Fruit fly (Drosophila melanogaster) whole organism, embryonic: ENCODE results near the gene CG13707.

ENCODE experiments used
- CG11695 ChIP-seq: fragments of 200-800 bp; sonication (Bioruptor generic); IDR thresholded peaks from 3 replicates; pipeline ENCODE4 v1.3.6; 2022; ENCODE audit warnings: missing biosample characterization, missing genetic modification characterization
- CG13424 ChIP-seq: fragments of 200-800 bp; sonication (Bioruptor generic); optimal IDR thresholded peaks from 2 replicates; lab custom pipeline; 2019; ENCODE audit warnings: missing biosample characterization, mild to moderate bottlenecking, missing genetic modification characterization, moderate library complexity
- CG15269 ChIP-seq: fragments of 200-800 bp; sonication (Bioruptor generic); optimal IDR thresholded peaks from 2 replicates; lab custom pipeline; 2018; ENCODE audit warnings: missing biosample characterization, mild to moderate bottlenecking, missing genetic modification characterization, moderate library complexity
- CG17328 ChIP-seq: fragments of 200-800 bp; sonication (Bioruptor generic); IDR thresholded peaks from 2 replicates; pipeline ENCODE4 v1.3.6; 2022; ENCODE audit warnings: missing biosample characterization, missing genetic modification characterization
- CG17361 ChIP-seq: fragments of 200-800 bp; sonication (Bioruptor generic); IDR thresholded peaks from 3 replicates; pipeline ENCODE4 v1.3.6; 2022; ENCODE audit warnings: missing biosample characterization, missing genetic modification characterization
- CG17829 ChIP-seq: fragments of 200-800 bp; optimal IDR thresholded peaks from 2 replicates; lab custom pipeline; 2019; ENCODE audit warnings: missing biosample characterization, mild to moderate bottlenecking, missing genetic modification characterization, moderate library complexity
- CG2712 ChIP-seq: fragments of 200-800 bp; optimal IDR thresholded peaks from 3 replicates; lab custom pipeline; 2019; ENCODE audit warnings: missing biosample characterization, mild to moderate bottlenecking, missing genetic modification characterization, moderate library complexity
- CG2889 ChIP-seq: fragments of 200-800 bp; sonication (Bioruptor generic); IDR thresholded peaks from 3 replicates; pipeline ENCODE4 v1.3.6; 2022; ENCODE audit warnings: missing biosample characterization, missing genetic modification characterization
- CG31441 ChIP-seq: fragments of 200-800 bp; sonication (Bioruptor generic); IDR thresholded peaks from 2 replicates; pipeline ENCODE4 v1.3.6; 2022; ENCODE audit warnings: missing biosample characterization, missing genetic modification characterization
- CG3281 ChIP-seq: fragments of 200-800 bp; sonication (Bioruptor generic); optimal IDR thresholded peaks from 3 replicates; lab custom pipeline; 2017; ENCODE audit warnings: missing biosample characterization, mild to moderate bottlenecking, missing genetic modification characterization
- CG4854 ChIP-seq: fragments of 200-800 bp; sonication (Bioruptor generic); optimal IDR thresholded peaks from 2 replicates; lab custom pipeline; 2016; ENCODE audit warnings: missing biosample characterization, missing genetic modification characterization, inconsistent platforms
- CG7372 ChIP-seq: fragments of 200-800 bp; sonication (Bioruptor generic); IDR thresholded peaks from 2 replicates; pipeline ENCODE4 v1.3.6; 2022; ENCODE audit warnings: missing biosample characterization, missing genetic modification characterization
- CG7556 ChIP-seq: fragments of 200-800 bp; sonication (Bioruptor generic); optimal IDR thresholded peaks from 2 replicates; lab custom pipeline; 2017; ENCODE audit warnings: missing biosample characterization, mild to moderate bottlenecking, missing genetic modification characterization
- CG7963 ChIP-seq: fragments of 200-800 bp; sonication (Bioruptor generic); IDR thresholded peaks from 3 replicates; pipeline ENCODE4 v1.3.6; 2022; ENCODE audit warnings: missing biosample characterization, missing genetic modification characterization; ENCODE audit not compliant: partially characterized antibody
- CG8924 ChIP-seq: fragments of 200-800 bp; optimal IDR thresholded peaks from 3 replicates; lab custom pipeline; 2019; ENCODE audit warnings: missing biosample characterization, mild to moderate bottlenecking, missing genetic modification characterization, moderate library complexity
- CG9215 ChIP-seq: fragments of 200-800 bp; sonication (Bioruptor generic); IDR thresholded peaks from 2 replicates; pipeline ENCODE4 v1.3.6; 2022; ENCODE audit warnings: missing biosample characterization, missing genetic modification characterization
- CG9817 ChIP-seq: fragments of 200-800 bp; sonication (Bioruptor generic); optimal IDR thresholded peaks from 2 replicates; lab custom pipeline; 2018; ENCODE audit warnings: missing biosample characterization, mild to moderate bottlenecking, missing genetic modification characterization, moderate library complexity
- CoRest ChIP-seq: fragments of 200-800 bp; sonication (Bioruptor generic); optimal IDR thresholded peaks from 3 replicates; lab custom pipeline; 2018; ENCODE audit warnings: missing biosample characterization, mild to moderate bottlenecking, missing genetic modification characterization, moderate library complexity
- D ChIP-seq, 2 experiments: fragments of 200-800 bp in 1 of 2; fragments of >200 bp in 1 of 2; sonication (Bioruptor generic) in 1 of 2; optimal IDR thresholded peaks; 2 replicates in 1 of 2; 3 replicates in 1 of 2; lab custom pipeline; 2017; ENCODE audit warnings: mild to moderate bottlenecking in 1 of 2, missing biosample characterization in 1 of 2, missing genetic modification characterization in 1 of 2, missing genetic modification reagents in 1 of 2
- Deaf1 ChIP-seq: fragments of 200-800 bp; optimal IDR thresholded peaks from 3 replicates; lab custom pipeline; 2019; ENCODE audit warnings: missing biosample characterization, mild to moderate bottlenecking, missing genetic modification characterization, moderate library complexity
- Dek ChIP-seq: fragments of 200-800 bp; sonication (Bioruptor generic); optimal IDR thresholded peaks from 3 replicates; lab custom pipeline; 2019; ENCODE audit warnings: missing biosample characterization, mild to moderate bottlenecking, missing genetic modification characterization, moderate library complexity
- Fer1 ChIP-seq: fragments of 200-800 bp; sonication (Bioruptor generic); optimal IDR thresholded peaks from 2 replicates; lab custom pipeline; 2017; ENCODE audit warnings: missing biosample characterization, mild to moderate bottlenecking, missing genetic modification characterization
- Fer3 ChIP-seq: fragments of 200-800 bp; sonication (Bioruptor generic); optimal IDR thresholded peaks from 2 replicates; lab custom pipeline; 2018; ENCODE audit warnings: missing biosample characterization, mild to moderate bottlenecking, missing genetic modification characterization, moderate library complexity
- HHEX ChIP-seq: fragments of 200-800 bp; sonication (Bioruptor generic); optimal IDR thresholded peaks from 3 replicates; lab custom pipeline; 2017; ENCODE audit warnings: missing biosample characterization, mild to moderate bottlenecking, missing genetic modification characterization, missing genetic modification reagents
- Hmr ChIP-seq: fragments of 200-800 bp; sonication (Bioruptor generic); optimal IDR thresholded peaks from 3 replicates; lab custom pipeline; 2017; ENCODE audit warnings: mild to moderate bottlenecking, missing biosample characterization, missing genetic modification reagents, missing genetic modification characterization
- Meics ChIP-seq: fragments of 200-800 bp; sonication (Bioruptor generic); optimal IDR thresholded peaks from 2 replicates; lab custom pipeline; 2017; ENCODE audit warnings: missing biosample characterization, mild to moderate bottlenecking, missing genetic modification characterization
- Nf-YB ChIP-seq: fragments of 200-800 bp; sonication (Bioruptor generic); optimal IDR thresholded peaks from 3 replicates; lab custom pipeline; 2019; ENCODE audit warnings: missing biosample characterization, mild to moderate bottlenecking, missing genetic modification characterization, moderate library complexity
- Nf-YC ChIP-seq: fragments of 200-800 bp; optimal IDR thresholded peaks from 3 replicates; lab custom pipeline; 2019; ENCODE audit warnings: missing biosample characterization, mild to moderate bottlenecking, missing genetic modification characterization, moderate library complexity
- NfI ChIP-seq: fragments of 200-800 bp; sonication (Bioruptor generic); optimal IDR thresholded peaks from 3 replicates; lab custom pipeline; 2018; ENCODE audit warnings: missing biosample characterization, mild to moderate bottlenecking, missing genetic modification characterization, moderate library complexity
- Oli ChIP-seq: fragments of 200-800 bp; sonication (Bioruptor generic); optimal IDR thresholded peaks from 2 replicates; lab custom pipeline; 2018; ENCODE audit warnings: missing biosample characterization, mild to moderate bottlenecking, missing genetic modification characterization, moderate library complexity
- Ptx1 ChIP-seq: fragments of 200-800 bp; sonication (Bioruptor generic); IDR thresholded peaks from 2 replicates; pipeline ENCODE4 v1.3.6; 2022; ENCODE audit warnings: missing biosample characterization, missing genetic modification characterization
- Sox100B ChIP-seq: fragments of 200-800 bp; sonication (Bioruptor generic); optimal IDR thresholded peaks from 3 replicates; lab custom pipeline; 2018; ENCODE audit warnings: missing biosample characterization, mild to moderate bottlenecking, missing genetic modification characterization
- Sox102F ChIP-seq: fragments of 200-800 bp; sonication (Bioruptor generic); optimal IDR thresholded peaks from 2 replicates; lab custom pipeline; 2018; ENCODE audit warnings: missing biosample characterization, mild to moderate bottlenecking, missing genetic modification characterization, moderate library complexity
- al ChIP-seq: fragments of 200-800 bp; sonication (Bioruptor generic); IDR thresholded peaks from 2 replicates; pipeline ENCODE4 v1.3.6; 2022; ENCODE audit warnings: missing biosample characterization, missing genetic modification characterization
- cad ChIP-seq: fragments of >200 bp; optimal IDR thresholded peaks from 2 replicates; lab custom pipeline; 2017; ENCODE audit warnings: missing biosample characterization, missing genetic modification characterization
- dysf ChIP-seq: fragments of 200-800 bp; sonication (Bioruptor generic); IDR thresholded peaks from 3 replicates; pipeline ENCODE4 v1.3.6; 2022; ENCODE audit warnings: missing biosample characterization, missing genetic modification characterization
- emc ChIP-seq: fragments of 200-800 bp; sonication (Bioruptor generic); optimal IDR thresholded peaks from 2 replicates; lab custom pipeline; 2016; ENCODE audit warnings: missing biosample characterization, missing genetic modification characterization
- fd3F ChIP-seq: fragments of 200-800 bp; sonication (Bioruptor generic); optimal IDR thresholded peaks from 2 replicates; lab custom pipeline; 2018; ENCODE audit warnings: missing biosample characterization, mild to moderate bottlenecking, missing genetic modification characterization, moderate library complexity
- gem ChIP-seq: fragments of 200-800 bp; sonication (Bioruptor generic); optimal IDR thresholded peaks from 2 replicates; lab custom pipeline; 2019; ENCODE audit warnings: missing biosample characterization, mild to moderate bottlenecking, missing genetic modification characterization, moderate library complexity
- her ChIP-seq: fragments of 200-800 bp; sonication (Bioruptor generic); optimal IDR thresholded peaks from 2 replicates; lab custom pipeline; 2016; ENCODE audit warnings: missing biosample characterization, missing genetic modification characterization
- jumu ChIP-seq: fragments of 200-800 bp; sonication (Bioruptor generic); optimal IDR thresholded peaks from 3 replicates; lab custom pipeline; 2016; ENCODE audit warnings: missing biosample characterization, missing genetic modification characterization
- lab ChIP-seq: fragments of 200-800 bp; sonication (Bioruptor generic); optimal IDR thresholded peaks from 3 replicates; lab custom pipeline; 2017; ENCODE audit warnings: missing biosample characterization, missing genetic modification characterization, mild to moderate bottlenecking, moderate library complexity, missing genetic modification reagents
- nmo ChIP-seq: fragments of 200-800 bp; sonication (Bioruptor generic); optimal IDR thresholded peaks from 2 replicates; lab custom pipeline; 2018; ENCODE audit warnings: missing biosample characterization, mild to moderate bottlenecking, missing genetic modification characterization, moderate library complexity
- tap ChIP-seq: fragments of 200-800 bp; optimal IDR thresholded peaks from 3 replicates; lab custom pipeline; 2019; ENCODE audit warnings: missing biosample characterization, mild to moderate bottlenecking, missing genetic modification characterization, moderate library complexity
- tin ChIP-seq: fragments of 200-800 bp; sonication (Bioruptor generic); optimal IDR thresholded peaks from 3 replicates; lab custom pipeline; 2016; ENCODE audit warnings: missing biosample characterization, missing genetic modification characterization
- tna ChIP-seq: fragments of 200-800 bp; sonication (Bioruptor generic); IDR thresholded peaks from 2 replicates; pipeline ENCODE4 v1.3.6; 2022; ENCODE audit warnings: missing biosample characterization, missing genetic modification characterization; ENCODE audit not compliant: partially characterized antibody
- unpg ChIP-seq: fragments of 200-800 bp; sonication (Bioruptor generic); optimal IDR thresholded peaks from 3 replicates; lab custom pipeline; 2018; ENCODE audit warnings: missing biosample characterization, mild to moderate bottlenecking, missing genetic modification characterization, moderate library complexity
- zfh2 ChIP-seq: fragments of 200-800 bp; sonication (Bioruptor generic); optimal IDR thresholded peaks from 2 replicates; lab custom pipeline; 2016; ENCODE audit warnings: missing biosample characterization, missing genetic modification characterization

CG13707 gene

DNA sequence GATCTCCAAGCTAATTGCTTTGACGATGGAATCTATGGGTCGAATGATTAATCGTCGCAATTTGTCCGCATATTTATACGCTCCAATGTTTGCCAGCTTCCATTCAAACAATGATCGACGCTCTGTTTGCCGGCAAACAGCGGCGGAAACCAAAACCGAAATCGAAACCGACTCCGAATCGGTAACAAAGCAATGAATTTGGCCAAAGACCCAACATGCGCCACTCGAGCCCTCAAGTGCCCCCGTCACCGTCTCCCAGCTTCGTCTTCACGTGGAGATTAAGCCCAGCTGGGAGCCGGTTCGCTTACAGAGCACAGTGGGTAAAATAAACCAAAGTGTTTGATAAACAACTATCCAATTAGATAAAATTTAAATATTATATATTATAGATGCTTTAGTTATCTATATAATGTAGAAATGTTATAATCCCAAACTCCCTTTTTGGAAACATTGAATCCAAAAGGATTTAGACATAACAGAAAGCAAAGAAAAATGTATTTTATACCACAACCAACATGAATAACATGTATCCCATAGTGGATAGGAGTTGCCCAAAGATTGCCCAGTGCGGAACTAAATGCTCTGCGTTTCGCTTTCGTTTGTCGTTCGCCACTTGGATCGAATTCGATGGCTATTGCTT is 12.6 kb upstream of the CG13707 start, which contains the start of gene CG32237 (continued):
- TF ChIP-seq CG2712 (tag; lab: Kevin White, UChicago) (peak; percentile 20), CG2889 (GFP tag; lab: Robert Waterston, UW) (no peak), D (optimal IDR thresholded peaks at IDR 0.05; lab: Kevin White, UChicago) (no peak), D (GFP tag; optimal IDR thresholded peaks at IDR 0.05; lab: Kevin White, UChicago) (no peak), CG17829 (tag; lab: Kevin White, UChicago) (peak; percentile 1), HHEX (no peak), lab (GFP tag; lab: Kevin White, UChicago) (peak; percentile 14), jumu (no peak), tap (tag; lab: Kevin White, UChicago) (peak; percentile 1), Ptx1 (GFP tag; lab: Robert Waterston, UW) (peak; percentile 49; the same call in 1 of the 2 replicates), CG3281 (GFP tag; lab: Kevin White, UChicago) (peak; percentile 18), CG13424 (tag; lab: Kevin White, UChicago) (peak; percentile 48), Fer1 (peak; percentile 36), Nf-YB (GFP tag; lab: Kevin White, UChicago) (no peak), NfI (GFP tag; lab: Kevin White, UChicago) (no peak), fd3F (GFP tag; lab: Kevin White, UChicago) (peak; percentile 43), CG7372 (GFP tag; lab: Robert Waterston, UW) (0 out of 2 replicates have a peak, but pooled peaks have one; percentile 9), zfh2 (GFP tag; lab: Kevin White, UChicago) (no peak), CG9817 (tag; lab: Kevin White, UChicago) (peak; percentile 31), CoRest (tag; lab: Kevin White, UChicago) (peak; percentile 45), CG11695 (peak; percentile 22; the same call in 1 of the 3 replicates), Hmr (GFP tag; lab: Kevin White, UChicago) (peak; percentile 50), Meics (peak; percentile 35), CG9215 (GFP tag; lab: Robert Waterston, UW) (no peak), dysf (GFP tag; lab: Robert Waterston, UW) (peak; percentile 48; the same call in 1 of the 3 replicates), CG7963 (GFP tag; lab: Robert Waterston, UW) (no peak), Deaf1 (tag; lab: Kevin White, UChicago) (peak; percentile 24), CG15269 (tag; lab: Kevin White, UChicago) (peak; percentile 61), Sox100B (GFP tag; lab: Kevin White, UChicago) (no peak), CG31441 (GFP tag; lab: Robert Waterston, UW) (peak; percentile 47; the same call in 1 of the 2 replicates), nmo (GFP tag; lab: Kevin White, UChicago) (peak; percentile 8), CG17328 (GFP tag; lab: Robert Waterston, UW) (no peak), gem (peak; percentile 63), cad (GFP tag; lab: Kevin White, UChicago) (no peak), tin (no peak), CG4854 (GFP tag; lab: Kevin White, UChicago) (no peak), Nf-YC (tag; lab: Kevin White, UChicago) (peak; percentile 25), unpg (peak; percentile 37), CG8924 (tag; lab: Kevin White, UChicago) (peak; percentile 31), Sox102F (peak; percentile 22), CG7556 (GFP tag; lab: Kevin White, UChicago) (peak; percentile 34), Fer3 (tag; lab: Kevin White, UChicago) (peak; percentile 2), al (GFP tag; lab: Robert Waterston, UW) (0 out of 2 replicates have a peak, but pooled peaks have one; percentile 12), Dek (peak; percentile 33), her (GFP tag; lab: Kevin White, UChicago) (no peak), Oli (tag; lab: Kevin White, UChicago) (peak; percentile 42), CG17361 (0 out of 3 replicates have a peak, but pooled peaks have one; percentile 19), emc (GFP tag; lab: Kevin White, UChicago) (no peak), tna (no peak)
